Worm (Caenorhabditis elegans) whole organism, L4/young adult: ENCODE data around the gene frh-1.

ENCODE experiments used
- dao-5 ChIP-seq: sonication (generic microtip); optimal IDR thresholded peaks from 2 replicates; lab custom pipeline; 2016; ENCODE audit warnings: missing genotype, missing genetic modification characterization, moderate library complexity, missing compliant biosample characterization
- him-1 ChIP-seq: sonication (generic microtip); optimal IDR thresholded peaks from 2 replicates; lab custom pipeline; 2016; ENCODE audit warnings: missing genotype, missing genetic modification reagents, missing genetic modification characterization, missing compliant biosample characterization

DNA sequence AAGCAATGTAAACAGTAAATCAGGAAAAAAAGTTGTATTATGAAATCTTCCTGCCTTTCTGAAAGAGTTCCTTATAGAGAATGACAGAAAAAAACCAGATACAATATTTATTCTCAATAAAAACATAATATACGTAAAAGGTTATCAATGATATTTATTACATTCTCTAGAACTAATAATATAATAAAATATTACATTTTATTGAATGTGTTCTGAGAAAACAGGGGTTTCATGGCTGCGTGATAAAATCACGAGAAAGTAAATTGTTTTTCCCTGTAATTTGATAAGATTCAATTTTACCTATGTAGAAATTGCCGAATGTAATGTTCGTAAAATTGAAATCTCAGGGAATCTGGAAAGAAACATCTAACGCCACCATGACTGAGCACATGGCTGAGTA is 47.7 kb downstream of the frh-1 start:
- TF ChIP-seq dao-5 = no peak
- no peak for TF ChIP-seq him-1 (tag; lab: Kevin White, UChicago)
